ENCODE assay signal across 4 worm cellular contexts in the genomic region with DNA sequence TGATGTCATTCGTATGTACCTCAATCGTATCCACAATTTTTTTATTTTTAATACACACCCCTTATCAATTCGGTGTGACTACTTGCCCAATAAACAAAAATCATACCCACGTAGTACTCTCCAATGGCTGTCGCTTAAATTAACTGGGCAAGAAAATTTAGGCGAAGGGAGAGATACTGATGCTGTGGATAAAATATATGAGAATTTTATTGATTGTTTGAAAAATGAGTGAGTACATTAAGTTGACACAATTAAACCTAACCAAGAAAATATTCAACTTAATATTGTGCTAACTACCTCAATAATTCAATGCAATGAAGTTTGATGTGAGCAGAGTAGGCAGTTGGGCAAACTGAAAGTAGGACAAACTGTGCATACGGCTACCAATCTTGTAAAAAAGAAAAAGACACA.
TF ChIP-seq lines count a peak whose summit lies in the region.

No protein-coding gene starts in this region.

TF ChIP-seq in whole organism, L2 larva, 48 proteins besides CTCF, POLR2A, EP300 and RAD21 (continued from another document):
- peak; percentile 98 for TF ChIP-seq mab-5 (tag; optimal IDR thresholded peaks at IDR 0.05; lab: Kevin White, UChicago)
- peak; percentile 82 for TF ChIP-seq R02D3.7 (tag; optimal IDR thresholded peaks at IDR 0.05; lab: Kevin White, UChicago)
- peak; percentile 100 for TF ChIP-seq nhr-129 (tag; optimal IDR thresholded peaks at IDR 0.05; lab: Kevin White, UChicago)
- TF ChIP-seq egl-27 (tag; optimal IDR thresholded peaks at IDR 0.05; lab: Kevin White, UChicago), result peak; percentile 99
- no peak for TF ChIP-seq nhr-23 (tag; optimal IDR thresholded peaks at IDR 0.05; lab: Kevin White, UChicago)
- TF ChIP-seq gmeb-1 (tag; optimal IDR thresholded peaks at IDR 0.05; lab: Kevin White, UChicago), result peak; percentile 95
- peak; percentile 97 for TF ChIP-seq skn-1 (tag; optimal IDR thresholded peaks at IDR 0.05; lab: Kevin White, UChicago)
- peak; percentile 98 for TF ChIP-seq aly-2 (tag; optimal IDR thresholded peaks at IDR 0.05; lab: Kevin White, UChicago)
- peak; percentile 93 for TF ChIP-seq blmp-1 (tag; optimal IDR thresholded peaks at IDR 0.05; lab: Kevin White, UChicago; ENCODE audit: insufficient read depth)
- TF ChIP-seq ZK546.5 (tag; optimal IDR thresholded peaks at IDR 0.05; lab: Kevin White, UChicago), result peak; percentile 84
- TF ChIP-seq nhr-237 (tag; optimal IDR thresholded peaks at IDR 0.05; lab: Kevin White, UChicago), result peak; percentile 100
- TF ChIP-seq fos-1 (tag; optimal IDR thresholded peaks at IDR 0.05; lab: Kevin White, UChicago), result peak; percentile 100
- peak; percentile 100 for TF ChIP-seq nhr-21 (tag; optimal IDR thresholded peaks at IDR 0.05; lab: Kevin White, UChicago)
- TF ChIP-seq ceh-16 (tag; optimal IDR thresholded peaks at IDR 0.05; lab: Kevin White, UChicago), result peak; percentile 95
- peak; percentile 99 for TF ChIP-seq C34F6.9 (tag; optimal IDR thresholded peaks at IDR 0.05; lab: Kevin White, UChicago)
- peak; percentile 88 for TF ChIP-seq unc-39 (tag; optimal IDR thresholded peaks at IDR 0.05; lab: Kevin White, UChicago)
- TF ChIP-seq ama-1 (optimal IDR thresholded peaks at IDR 0.05; lab: Kevin White, UChicago), result no peak
- peak; percentile 99 for TF ChIP-seq zag-1 (tag; optimal IDR thresholded peaks at IDR 0.05; lab: Kevin White, UChicago)
- TF ChIP-seq ztf-1 (GFP tag; conservative IDR thresholded peaks at IDR 0.05; lab: Robert Waterston, UW), result no peak
- peak; percentile 99 for TF ChIP-seq lin-13 (GFP tag; optimal IDR thresholded peaks at IDR 0.05; lab: Kevin White, UChicago)
- TF ChIP-seq sem-4 (tag; optimal IDR thresholded peaks at IDR 0.05; lab: Kevin White, UChicago), result peak; percentile 98
- TF ChIP-seq nhr-77 (tag; optimal IDR thresholded peaks at IDR 0.05; lab: Kevin White, UChicago), result peak; percentile 100
- TF ChIP-seq unc-55 (GFP tag; optimal IDR thresholded peaks at IDR 0.05; lab: Kevin White, UChicago), result peak; percentile 100
- peak; percentile 99 for TF ChIP-seq sma-9 (GFP tag; optimal IDR thresholded peaks at IDR 0.05; lab: Kevin White, UChicago)
- TF ChIP-seq sma-9 (tag; optimal IDR thresholded peaks at IDR 0.05; lab: Kevin White, UChicago), result no peak
- TF ChIP-seq nhr-6 (tag; optimal IDR thresholded peaks at IDR 0.05; lab: Kevin White, UChicago), result peak; percentile 99
- TF ChIP-seq alr-1 (tag; optimal IDR thresholded peaks at IDR 0.05; lab: Kevin White, UChicago), result peak; percentile 39
- TF ChIP-seq nhr-11 (tag; optimal IDR thresholded peaks at IDR 0.05; lab: Kevin White, UChicago), result peak; percentile 85

TF ChIP-seq in whole organism, L4 larva, 104 proteins besides CTCF, POLR2A, EP300 and RAD21 (continued from another document and continues in another):
- TF ChIP-seq tag-97 (GFP tag; IDR thresholded peaks at IDR 0.05; lab: Robert Waterston, UW) (peak; percentile 92; the same call in 1 of the 2 replicates), ceh-62 (tag; optimal IDR thresholded peaks at IDR 0.05; lab: Kevin White, UChicago) (no peak), set-16 (GFP tag; IDR thresholded peaks at IDR 0.05; lab: Robert Waterston, UW) (no peak), Y5F2A.4 (GFP tag; optimal IDR thresholded peaks at IDR 0.05; lab: Kevin White, UChicago) (peak; percentile 95), dmd-6 (GFP tag; IDR thresholded peaks at IDR 0.05; lab: Robert Waterston, UW) (peak; percentile 97), mxl-3 (GFP tag; optimal IDR thresholded peaks at IDR 0.05; lab: Kevin White, UChicago) (peak; percentile 95), nhr-10 (tag; optimal IDR thresholded peaks at IDR 0.05; lab: Kevin White, UChicago) (peak; percentile 100), R02D3.7 (tag; optimal IDR thresholded peaks at IDR 0.05; lab: Kevin White, UChicago) (no peak), D1046.2 (GFP tag; IDR thresholded peaks at IDR 0.05; lab: Robert Waterston, UW) (peak; percentile 94), madf-5 (GFP tag; IDR thresholded peaks at IDR 0.05; lab: Robert Waterston, UW) (peak; percentile 75 to 95), zip-11 (GFP tag; IDR thresholded peaks at IDR 0.05; lab: Robert Waterston, UW) (0 out of 2 replicates have a peak, but pooled peaks have one; percentile 44), nhr-28 (tag; optimal IDR thresholded peaks at IDR 0.05; lab: Kevin White, UChicago) (peak; percentile 95), Y105C5A.15 (GFP tag; IDR thresholded peaks at IDR 0.05; lab: Robert Waterston, UW) (peak; percentile 72), hlh-30 (tag; optimal IDR thresholded peaks at IDR 0.05; lab: Kevin White, UChicago; ENCODE audit: insufficient read depth) (peak; percentile 97), nhr-42 (GFP tag; IDR thresholded peaks at IDR 0.05; lab: Robert Waterston, UW) (peak; percentile 99), unc-130 (GFP tag; optimal IDR thresholded peaks at IDR 0.05; lab: Kevin White, UChicago) (peak; percentile 1), zfp-2 (tag; optimal IDR thresholded peaks at IDR 0.05; lab: Kevin White, UChicago) (peak; percentile 89), T26A8.4 (GFP tag; IDR thresholded peaks at IDR 0.05; lab: Robert Waterston, UW) (peak; percentile 100), F49E8.2 (tag; optimal IDR thresholded peaks at IDR 0.05; lab: Kevin White, UChicago; ENCODE audit: borderline replicate concordance) (no peak), F37D6.2 (tag; optimal IDR thresholded peaks at IDR 0.05; lab: Kevin White, UChicago) (peak; percentile 99), dmd-8 (GFP tag; IDR thresholded peaks at IDR 0.05; lab: Robert Waterston, UW) (peak; percentile 66; the same call in 1 of the 2 replicates), lim-7 (GFP tag; IDR thresholded peaks at IDR 0.05; lab: Robert Waterston, UW) (peak; percentile 41; the same call in 1 of the 2 replicates), aha-1 (tag; lab: Kevin White, UChicago) (peak; percentile 100), spr-3 (GFP tag; optimal IDR thresholded peaks at IDR 0.05; lab: Kevin White, UChicago) (peak; percentile 97), T20F7.1 (GFP tag; optimal IDR thresholded peaks at IDR 0.05; lab: Kevin White, UChicago) (peak; percentile 93), php-3 (GFP tag; IDR thresholded peaks at IDR 0.05; lab: Robert Waterston, UW) (peak; percentile 98), cey-2 (tag; optimal IDR thresholded peaks at IDR 0.05; lab: Kevin White, UChicago; ENCODE audit: borderline replicate concordance, insufficient read depth) (peak; percentile 72), zip-2 (tag; optimal IDR thresholded peaks at IDR 0.05; lab: Kevin White, UChicago) (peak; percentile 98), daf-12 (tag; optimal IDR thresholded peaks at IDR 0.05; lab: Kevin White, UChicago) (no peak), ceh-44 (GFP tag; IDR thresholded peaks at IDR 0.05; lab: Robert Waterston, UW) (peak; percentile 59; the same call in 1 of the 2 replicates), madf-9 (GFP tag; conservative IDR thresholded peaks at IDR 0.05; lab: Robert Waterston, UW) (peak; percentile 98), pqm-1 (tag; optimal IDR thresholded peaks at IDR 0.05; lab: Kevin White, UChicago) (peak; percentile 69)

TF ChIP-seq in whole organism, late embryonic, 69 proteins besides CTCF, POLR2A, EP300 and RAD21 (continued from another document):
- TF ChIP-seq elt-2 (tag; optimal IDR thresholded peaks at IDR 0.05; lab: Kevin White, UChicago), result peak; percentile 60
- TF ChIP-seq zip-5 (tag; optimal IDR thresholded peaks at IDR 0.05; lab: Kevin White, UChicago), result no peak
- 0 out of 2 replicates have a peak, but pooled peaks have one; percentile 14 for TF ChIP-seq sox-2 (GFP tag; IDR thresholded peaks at IDR 0.05; lab: Robert Waterston, UW)
- no peak for TF ChIP-seq hlh-15 (tag; optimal IDR thresholded peaks at IDR 0.05; lab: Kevin White, UChicago)
- no peak for TF ChIP-seq hlh-13 (GFP tag; optimal IDR thresholded peaks at IDR 0.05; lab: Kevin White, UChicago)
- peak; percentile 47 for TF ChIP-seq tbx-7 (tag; optimal IDR thresholded peaks at IDR 0.05; lab: Kevin White, UChicago)
- peak; percentile 5 for TF ChIP-seq ceh-6 (GFP tag; optimal IDR thresholded peaks at IDR 0.05; lab: Kevin White, UChicago)
- peak; percentile 23 for TF ChIP-seq pros-1 (tag; optimal IDR thresholded peaks at IDR 0.05; lab: Kevin White, UChicago)
- TF ChIP-seq ceh-19 (GFP tag; optimal IDR thresholded peaks at IDR 0.05; lab: Kevin White, UChicago), result no peak
- TF ChIP-seq npax-4 (tag; optimal IDR thresholded peaks at IDR 0.05; lab: Kevin White, UChicago), result no peak
- TF ChIP-seq nfya-1 (tag; optimal IDR thresholded peaks at IDR 0.05; lab: Kevin White, UChicago), result peak; percentile 96
- TF ChIP-seq C08G9.2 (tag; optimal IDR thresholded peaks at IDR 0.05; lab: Kevin White, UChicago), result peak; percentile 70
- peak; percentile 85 for TF ChIP-seq tbx-2 (tag; optimal IDR thresholded peaks at IDR 0.05; lab: Kevin White, UChicago)
- TF ChIP-seq ceh-22 (tag; optimal IDR thresholded peaks at IDR 0.05; lab: Kevin White, UChicago), result no peak
- no peak for TF ChIP-seq che-1 (tag; optimal IDR thresholded peaks at IDR 0.05; lab: Kevin White, UChicago)
- TF ChIP-seq ttx-3 (tag; optimal IDR thresholded peaks at IDR 0.05; lab: Kevin White, UChicago), result no peak
- peak; percentile 94 for TF ChIP-seq ceh-31 (tag; optimal IDR thresholded peaks at IDR 0.05; lab: Kevin White, UChicago)
- peak; percentile 96 for TF ChIP-seq unc-42 (tag; optimal IDR thresholded peaks at IDR 0.05; lab: Kevin White, UChicago)
- peak; percentile 77 for TF ChIP-seq ref-2 (tag; optimal IDR thresholded peaks at IDR 0.05; lab: Kevin White, UChicago)
- TF ChIP-seq ama-1 (optimal IDR thresholded peaks at IDR 0.05; lab: Kevin White, UChicago), result no peak
- TF ChIP-seq fkh-6 (tag; optimal IDR thresholded peaks at IDR 0.05; lab: Kevin White, UChicago), result no peak
- TF ChIP-seq sdc-2 (tag; optimal IDR thresholded peaks at IDR 0.05; lab: Kevin White, UChicago), result peak; percentile 99
- peak; percentile 86 for TF ChIP-seq ceh-48 (tag; optimal IDR thresholded peaks at IDR 0.05; lab: Kevin White, UChicago)
- TF ChIP-seq lin-11 (tag; optimal IDR thresholded peaks at IDR 0.05; lab: Kevin White, UChicago), result no peak
- TF ChIP-seq ahr-1 (tag; optimal IDR thresholded peaks at IDR 0.05; lab: Kevin White, UChicago), result no peak
- TF ChIP-seq dmd-4 (tag; optimal IDR thresholded peaks at IDR 0.05; lab: Kevin White, UChicago; ENCODE audit: borderline replicate concordance), result peak; percentile 27
- TF ChIP-seq pha-2 (tag; optimal IDR thresholded peaks at IDR 0.05; lab: Kevin White, UChicago), result no peak
- peak; percentile 91 for TF ChIP-seq rnt-1 (tag; optimal IDR thresholded peaks at IDR 0.05; lab: Kevin White, UChicago)
- no peak for TF ChIP-seq ceh-9 (tag; optimal IDR thresholded peaks at IDR 0.05; lab: Kevin White, UChicago)
- peak; percentile 13 for TF ChIP-seq ceh-30 (tag; optimal IDR thresholded peaks at IDR 0.05; lab: Kevin White, UChicago)
- peak; percentile 59 for TF ChIP-seq F13H6.1 (tag; optimal IDR thresholded peaks at IDR 0.05; lab: Kevin White, UChicago)
- peak; percentile 18 for TF ChIP-seq nhr-11 (tag; optimal IDR thresholded peaks at IDR 0.05; lab: Kevin White, UChicago)
- no peak for TF ChIP-seq ceh-45 (GFP tag; IDR thresholded peaks at IDR 0.05; lab: Robert Waterston, UW)
- TF ChIP-seq unc-86 (tag; optimal IDR thresholded peaks at IDR 0.05; lab: Kevin White, UChicago), result peak; percentile 23
- peak; percentile 92 for TF ChIP-seq pax-1 (tag; optimal IDR thresholded peaks at IDR 0.05; lab: Kevin White, UChicago)

TF ChIP-seq in whole organism, mixed stage, embryonic, 35 proteins besides CTCF, POLR2A, EP300 and RAD21 (continued from another document):
- TF ChIP-seq elt-3 (tag; optimal IDR thresholded peaks at IDR 0.05; lab: Kevin White, UChicago) (peak; percentile 95), ham-2 (GFP tag; optimal IDR thresholded peaks at IDR 0.05; lab: Kevin White, UChicago) (no peak), mab-5 (tag; optimal IDR thresholded peaks at IDR 0.05; lab: Kevin White, UChicago) (peak; percentile 92), ztf-11 (tag; optimal IDR thresholded peaks at IDR 0.05; lab: Kevin White, UChicago) (peak; percentile 86), nhr-76 (tag; optimal IDR thresholded peaks at IDR 0.05; lab: Kevin White, UChicago) (no peak), sem-2 (GFP tag; optimal IDR thresholded peaks at IDR 0.05; lab: Kevin White, UChicago) (no peak), ceh-83 (GFP tag; optimal IDR thresholded peaks at IDR 0.05; lab: Kevin White, UChicago) (no peak), unc-39 (tag; optimal IDR thresholded peaks at IDR 0.05; lab: Kevin White, UChicago) (no peak)
